Fruit fly (Drosophila melanogaster) whole organism, pupa: Measurements from ENCODE around the gene CG42302.

Experiments
- CG10348 ChIP-seq: fragments of 200-800 bp; sonication (Bioruptor generic); IDR thresholded peaks from 2 replicates; pipeline ENCODE4 v1.3.6; 2022; ENCODE audit warnings: missing biosample characterization, missing genetic modification characterization
- CG13204 ChIP-seq: fragments of 200-800 bp; sonication (Bioruptor generic); optimal IDR thresholded peaks from 2 replicates; lab custom pipeline; 2018; ENCODE audit warnings: missing biosample characterization, mild to moderate bottlenecking, missing genetic modification characterization, moderate library complexity
- CG8159 ChIP-seq: fragments of 200-800 bp; sonication (Bioruptor generic); optimal IDR thresholded peaks from 3 replicates; lab custom pipeline; 2018; ENCODE audit warnings: missing biosample characterization, mild to moderate bottlenecking, missing genetic modification characterization, moderate library complexity
- D1 ChIP-seq: fragments of 200-800 bp; sonication (Bioruptor generic); optimal IDR thresholded peaks from 2 replicates; lab custom pipeline; 2018; ENCODE audit warnings: missing biosample characterization, mild to moderate bottlenecking, missing genetic modification characterization, moderate library complexity
- EcR ChIP-seq: fragments of 200-800 bp; sonication (Bioruptor generic); optimal IDR thresholded peaks from 3 replicates; lab custom pipeline; 2019; ENCODE audit warnings: missing biosample characterization, missing genetic modification characterization, mild to moderate bottlenecking, moderate library complexity, missing genetic modification reagents
- Ets98B ChIP-seq: fragments of 200-800 bp; sonication (Bioruptor generic); IDR thresholded peaks from 2 replicates; pipeline ENCODE4 v1.3.6; 2022; ENCODE audit warnings: missing biosample characterization, missing genetic modification characterization
- Snoo ChIP-seq: fragments of 200-800 bp; sonication (Bioruptor generic); optimal IDR thresholded peaks from 3 replicates; lab custom pipeline; 2017; ENCODE audit warnings: missing biosample characterization, mild to moderate bottlenecking, missing genetic modification characterization, inconsistent platforms
- fd96Ca ChIP-seq: fragments of 200-800 bp; sonication (Bioruptor generic); IDR thresholded peaks from 3 replicates; pipeline ENCODE4 v1.3.6; 2022; ENCODE audit warnings: missing biosample characterization, missing genetic modification characterization

- TF ChIP-seq EcR (GFP tag; lab: Kevin White, UChicago) (peak; percentile 99), CG13204 (peak; percentile 46), CG8159 (tag; lab: Kevin White, UChicago) (no peak), D1 (no peak), CG10348 (no peak), Ets98B (GFP tag; lab: Robert Waterston, UW) (no peak), Snoo (tag; lab: Kevin White, UChicago) (no peak), fd96Ca (GFP tag; lab: Robert Waterston, UW) (no peak)
Measured at dm6 chrX:18684504-18684903, 41.0 kb downstream of the CG42302 start.
